Fruit fly (Drosophila melanogaster): ENCODE results near the gene Pus1.

The Pus1 gene

DNA sequence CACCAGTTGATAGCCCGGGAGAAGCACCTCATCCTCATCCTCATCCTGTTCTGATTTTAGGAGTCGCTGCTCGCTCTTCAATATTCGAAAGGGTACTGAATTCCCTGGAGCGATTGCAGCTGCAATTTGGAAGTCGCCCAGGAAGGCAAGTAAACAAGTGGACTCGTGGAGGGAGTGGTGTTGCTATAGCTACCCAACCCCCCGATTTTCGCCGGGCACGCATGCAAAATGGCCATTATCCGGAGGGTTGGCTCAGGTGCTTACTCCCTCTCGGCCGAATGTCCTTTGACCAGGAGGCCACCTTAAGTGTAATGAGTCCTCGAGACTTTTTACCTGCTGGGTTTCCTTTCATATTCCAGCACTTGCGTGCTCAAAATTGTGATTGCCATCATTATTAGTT lies 24.3 kb upstream of the Pus1 start, which contains the start of gene CG15923:
Gene CG15923, minus strand, starts transcription at position 101 of the 400 bp plus-strand sequence.
- TF ChIP-seq dimm (GFP tag; IDR thresholded peaks at IDR 0.05) (no peak), lmd (GFP tag; IDR thresholded peaks at IDR 0.05) (0 out of 2 replicates have a peak, but pooled peaks have one; percentile 17), CG10366 (GFP tag; IDR thresholded peaks at IDR 0.05) (no peak), HLH4C (GFP tag; IDR thresholded peaks at IDR 0.05; ENCODE audit: partially characterized antibody) (0 out of 3 replicates have a peak, but pooled peaks have one; percentile 18)

DNA sequence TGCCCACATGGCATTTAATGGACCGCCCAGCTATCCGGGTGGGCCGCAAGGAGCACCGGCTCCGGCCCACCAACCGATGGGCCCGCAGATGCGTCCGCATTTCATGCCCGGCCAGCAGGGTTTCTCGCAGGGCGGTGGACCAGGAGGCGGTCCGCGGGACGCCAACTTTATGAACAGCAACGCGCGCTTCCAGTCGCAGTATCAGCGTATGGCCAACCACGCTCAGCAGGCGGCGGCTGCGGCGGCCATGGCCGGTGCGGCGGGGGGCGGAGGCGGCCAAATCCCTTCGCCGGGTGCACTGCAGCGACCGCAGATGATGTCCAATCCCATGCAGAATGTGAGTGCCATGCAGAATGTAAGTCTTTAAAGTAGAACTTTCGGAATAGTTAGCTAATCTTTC lies 15.7 kb upstream of the Pus1 start:
- TF ChIP-seq ftz-f1 (GFP tag; optimal IDR thresholded peaks at IDR 0.05): no peak
- no peak for TF ChIP-seq CG42726 (GFP tag; IDR thresholded peaks at IDR 0.05; ENCODE audit: partially characterized antibody)
- no peak for TF ChIP-seq CG15073 (GFP tag; optimal IDR thresholded peaks at IDR 0.05)
- no peak for TF ChIP-seq gcm2 (GFP tag; optimal IDR thresholded peaks at IDR 0.05)
- no peak for TF ChIP-seq fd3F (GFP tag; optimal IDR thresholded peaks at IDR 0.05)
- TF ChIP-seq kah (GFP tag; optimal IDR thresholded peaks at IDR 0.05): no peak
- no peak for TF ChIP-seq tio (GFP tag; optimal IDR thresholded peaks at IDR 0.05)
- no peak for TF ChIP-seq Aef1 (GFP tag; IDR thresholded peaks at IDR 0.05)
- TF ChIP-seq CG6791 (GFP tag; IDR thresholded peaks at IDR 0.05; ENCODE audit: partially characterized antibody): no peak
- 0 out of 3 replicates have a peak, but pooled peaks have one; percentile 21 for TF ChIP-seq CG11093 (GFP tag; IDR thresholded peaks at IDR 0.05)
- no peak for TF ChIP-seq CG15479 (GFP tag; optimal IDR thresholded peaks at IDR 0.05)
- no peak for TF ChIP-seq Dbx (GFP tag; IDR thresholded peaks at IDR 0.05)
- TF ChIP-seq CG7786 (GFP tag; optimal IDR thresholded peaks at IDR 0.05): no peak
- TF ChIP-seq pan (optimal IDR thresholded peaks at IDR 0.05): no peak
- TF ChIP-seq pan (GFP tag; optimal IDR thresholded peaks at IDR 0.05 in 1 of 2, IDR thresholded peaks at IDR 0.05 in 1 of 2): no peak
- no peak for TF ChIP-seq CG9437 (GFP tag; optimal IDR thresholded peaks at IDR 0.05)
- TF ChIP-seq emc (GFP tag; optimal IDR thresholded peaks at IDR 0.05): no peak
- no peak for TF ChIP-seq CG15601 (tag; optimal IDR thresholded peaks at IDR 0.05)
- TF ChIP-seq salm (tag; optimal IDR thresholded peaks at IDR 0.05): no peak
- 0 out of 2 replicates have a peak, but pooled peaks have one; percentile 7 for TF ChIP-seq sisA (GFP tag; IDR thresholded peaks at IDR 0.05)
- TF ChIP-seq CG4820 (GFP tag; optimal IDR thresholded peaks at IDR 0.05): no peak
- TF ChIP-seq Mes4 (GFP tag; optimal IDR thresholded peaks at IDR 0.05): no peak
- no peak for TF ChIP-seq CG15269 (tag; optimal IDR thresholded peaks at IDR 0.05)
- no peak for TF ChIP-seq CG16863 (GFP tag; optimal IDR thresholded peaks at IDR 0.05)
- no peak for TF ChIP-seq zfh1 (GFP tag; IDR thresholded peaks at IDR 0.05)
- no peak for TF ChIP-seq prd (optimal IDR thresholded peaks at IDR 0.05)
- TF ChIP-seq prd (GFP tag; IDR thresholded peaks at IDR 0.05): peak; percentile 35; the same call in 1 of the 3 replicates
- TF ChIP-seq CG17612 (GFP tag; IDR thresholded peaks at IDR 0.05): no peak
- no peak for TF ChIP-seq CG2120 (GFP tag; optimal IDR thresholded peaks at IDR 0.05)
- no peak for TF ChIP-seq CG3163 (GFP tag; optimal IDR thresholded peaks at IDR 0.05)
- TF ChIP-seq Chrac-16 (GFP tag; optimal IDR thresholded peaks at IDR 0.05): no peak
- TF ChIP-seq bigmax (GFP tag; optimal IDR thresholded peaks at IDR 0.05): no peak
- TF ChIP-seq CG2129 (GFP tag; IDR thresholded peaks at IDR 0.05; ENCODE audit: partially characterized antibody): no peak
- peak; percentile 40 for TF ChIP-seq Hr39 (optimal IDR thresholded peaks at IDR 0.05)
- TF ChIP-seq hbn (GFP tag; IDR thresholded peaks at IDR 0.05; ENCODE audit: partially characterized antibody): no peak
- no peak for TF ChIP-seq Mrtf (GFP tag; IDR thresholded peaks at IDR 0.05)
- TF ChIP-seq CG11504 (tag; optimal IDR thresholded peaks at IDR 0.05): no peak
- no peak for TF ChIP-seq D19A (tag; optimal IDR thresholded peaks at IDR 0.05)
- no peak for TF ChIP-seq CG3995 (GFP tag; optimal IDR thresholded peaks at IDR 0.05)
- no peak for TF ChIP-seq Pdp1 (GFP tag; optimal IDR thresholded peaks at IDR 0.05)
- no peak for TF ChIP-seq crol (GFP tag; IDR thresholded peaks at IDR 0.05)
- peak; percentile 71 for TF ChIP-seq Ets65A (GFP tag)

Measured in whole organism, embryonic.